Worm (Caenorhabditis elegans) whole organism, L4 larva: ENCODE data around the gene C15B12.4.

Experiments used
- fos-1 ChIP-seq: fragments of 150-350 bp; optimal IDR thresholded peaks from 2 replicates; lab custom pipeline; 2014; ENCODE audit warnings: missing biosample characterization, missing genetic modification characterization
- lin-1 ChIP-seq: fragments of 200-800 bp; sonication (Bioruptor generic); IDR thresholded peaks from 2 replicates; pipeline ENCODE4 v1.3.6; 2022; ENCODE audit warnings: missing genetic modification reagents, missing genetic modification characterization, missing compliant biosample characterization
- lin-15B ChIP-seq: fragments of 150-350 bp; sonication (generic microtip); optimal IDR thresholded peaks from 3 replicates; lab custom pipeline; 2014; ENCODE audit warnings: missing biosample characterization, missing genetic modification characterization
- nhr-237 ChIP-seq: sonication (generic microtip); optimal IDR thresholded peaks from 2 replicates; lab custom pipeline; 2017; ENCODE audit warnings: missing biosample characterization, missing genetic modification characterization
- nhr-25 ChIP-seq: sonication (generic microtip); optimal IDR thresholded peaks from 2 replicates; lab custom pipeline; 2017; ENCODE audit warnings: missing genetic modification characterization, mild to moderate bottlenecking, missing compliant biosample characterization, antibody characterized with exemption, moderate library complexity, borderline replicate concordance; ENCODE audit not compliant: insufficient read depth

DNA sequence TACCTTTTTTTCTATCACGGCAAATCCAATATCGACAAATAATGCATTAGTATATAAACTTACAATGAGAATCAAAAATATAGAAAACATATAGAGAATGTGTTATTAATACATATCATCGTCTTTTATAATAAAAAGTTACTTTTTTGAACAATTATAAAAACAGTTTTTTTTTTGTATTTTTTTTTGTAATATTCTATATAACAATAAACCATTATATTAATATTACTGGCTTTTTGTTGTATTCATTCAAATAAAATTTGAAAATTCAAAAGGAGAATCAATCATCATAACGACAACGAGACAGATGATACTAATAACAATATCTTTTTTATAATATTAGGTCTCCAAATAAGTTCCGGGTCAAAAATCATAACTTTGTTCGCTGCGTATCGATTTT, 36.0 kb downstream of the C15B12.4 start, which contains the start of gene K10C2.8:
- TF ChIP-seq lin-1 (no peak), nhr-237 (no peak), nhr-25 (tag; lab: Kevin White, UChicago) (no peak), fos-1 (tag; lab: Kevin White, UChicago) (no peak), lin-15B (tag; lab: Kevin White, UChicago) (no peak)
